Fruit fly (Drosophila melanogaster): ENCODE measurements around the gene Clp.

The Clp gene

DNA sequence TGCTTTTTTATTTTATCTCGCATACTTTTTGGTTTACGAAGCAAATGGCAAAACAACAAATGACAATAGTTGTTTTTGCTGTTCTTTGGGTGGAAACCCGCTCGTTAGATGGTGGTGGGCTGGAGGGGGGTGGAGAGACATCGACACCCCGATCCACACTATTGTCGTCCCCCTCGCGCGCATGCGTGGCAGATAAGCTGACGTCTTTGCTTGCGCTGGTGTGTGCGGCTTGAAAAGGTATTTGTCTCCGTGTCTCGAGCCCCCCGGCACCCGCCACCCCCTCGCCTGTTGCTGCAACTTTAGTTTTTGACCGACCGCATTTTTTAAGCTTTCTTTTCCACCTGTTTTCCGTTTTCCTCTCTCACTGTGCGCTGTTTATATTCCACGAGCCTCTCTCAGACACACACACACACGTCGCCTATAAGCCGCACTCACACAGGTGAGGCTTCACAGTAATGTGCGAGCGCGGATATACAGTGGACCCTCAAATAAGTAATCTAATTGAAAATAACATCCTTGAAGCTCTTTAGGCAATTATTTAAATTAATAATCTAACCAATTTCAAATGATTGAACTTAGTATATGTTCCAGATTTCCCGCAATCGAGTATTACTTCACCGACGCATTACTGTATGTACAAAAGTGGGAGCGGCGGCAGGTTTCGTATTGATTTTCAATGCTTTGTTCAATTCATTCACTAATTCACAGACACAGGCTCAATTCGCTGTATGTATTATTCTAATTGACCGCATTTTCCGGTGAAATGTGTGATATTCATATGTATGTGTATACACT is 47.4 kb downstream of the Clp start (continued):
- peak; percentile 91 for TF ChIP-seq peb (GFP tag; IDR thresholded peaks at IDR 0.05)
- TF ChIP-seq nau (GFP tag; optimal IDR thresholded peaks at IDR 0.05), result peak; percentile 74
- peak; percentile 89 for TF ChIP-seq oc (tag; optimal IDR thresholded peaks at IDR 0.05)
- peak; percentile 93 for TF ChIP-seq CG8924 (tag; optimal IDR thresholded peaks at IDR 0.05)
- no peak for TF ChIP-seq hb (GFP tag; IDR thresholded peaks at IDR 0.05; ENCODE audit: partially characterized antibody)
- peak; percentile 94 for TF ChIP-seq Chrac-16 (GFP tag; optimal IDR thresholded peaks at IDR 0.05)
- peak; percentile 62 for TF ChIP-seq CG3065 (GFP tag; optimal IDR thresholded peaks at IDR 0.05)
- peak; percentile 87 for TF ChIP-seq Atf-2 (GFP tag; optimal IDR thresholded peaks at IDR 0.05)
- peak; percentile 94 for TF ChIP-seq Oli (tag; optimal IDR thresholded peaks at IDR 0.05)
- no peak for TF ChIP-seq CG6791 (GFP tag; IDR thresholded peaks at IDR 0.05; ENCODE audit: partially characterized antibody)
- peak; percentile 92 for TF ChIP-seq bab2 (GFP tag; optimal IDR thresholded peaks at IDR 0.05)
- peak; percentile 91 for TF ChIP-seq CG4424 (GFP tag; optimal IDR thresholded peaks at IDR 0.05)
- peak; percentile 92 for TF ChIP-seq Hmr (GFP tag; optimal IDR thresholded peaks at IDR 0.05)
- peak; percentile 78 for TF ChIP-seq run (tag; optimal IDR thresholded peaks at IDR 0.05)
- TF ChIP-seq Abd-B (GFP tag; optimal IDR thresholded peaks at IDR 0.05), result peak; percentile 91
- TF ChIP-seq eve (GFP tag; optimal IDR thresholded peaks at IDR 0.05), result no peak
- TF ChIP-seq amos (GFP tag; IDR thresholded peaks at IDR 0.05; ENCODE audit: partially characterized antibody), result 0 out of 2 replicates have a peak, but pooled peaks have one; percentile 14
- TF ChIP-seq CG31224 (GFP tag; IDR thresholded peaks at IDR 0.05), result peak; percentile 90
- peak; percentile 100 for TF ChIP-seq crol (GFP tag; IDR thresholded peaks at IDR 0.05)
- peak; percentile 91 for TF ChIP-seq CG9727 (GFP tag; optimal IDR thresholded peaks at IDR 0.05)
- peak; percentile 90 for TF ChIP-seq toy (GFP tag; IDR thresholded peaks at IDR 0.05)
- peak; percentile 86 for TF ChIP-seq CG17912 (GFP tag; optimal IDR thresholded peaks at IDR 0.05)
- peak; percentile 90 for TF ChIP-seq CG16863 (GFP tag; optimal IDR thresholded peaks at IDR 0.05)
- peak; percentile 85 for TF ChIP-seq tup (GFP tag; optimal IDR thresholded peaks at IDR 0.05)
- TF ChIP-seq pros (GFP tag; optimal IDR thresholded peaks at IDR 0.05), result peak; percentile 80
- peak; percentile 91 for TF ChIP-seq ems (GFP tag; optimal IDR thresholded peaks at IDR 0.05)
- peak; percentile 78 for TF ChIP-seq CG6854 (GFP tag; optimal IDR thresholded peaks at IDR 0.05)
- no peak for TF ChIP-seq Dfd (GFP tag; optimal IDR thresholded peaks at IDR 0.05)
- TF ChIP-seq CG4404 (GFP tag; IDR thresholded peaks at IDR 0.05), result peak; percentile 93
- no peak for TF ChIP-seq CG7963 (GFP tag; IDR thresholded peaks at IDR 0.05; ENCODE audit: partially characterized antibody)
- TF ChIP-seq Myb (GFP tag; optimal IDR thresholded peaks at IDR 0.05), result peak; percentile 65
- TF ChIP-seq B-H2 (GFP tag; optimal IDR thresholded peaks at IDR 0.05), result peak; percentile 88
- TF ChIP-seq CG10979 (tag; optimal IDR thresholded peaks at IDR 0.05), result peak; percentile 86
- TF ChIP-seq CG12942 (GFP tag; optimal IDR thresholded peaks at IDR 0.05), result peak; percentile 90
- TF ChIP-seq Nf-YC (tag; optimal IDR thresholded peaks at IDR 0.05), result peak; percentile 82
- TF ChIP-seq CG3281 (GFP tag; optimal IDR thresholded peaks at IDR 0.05), result peak; percentile 89
- TF ChIP-seq CG1832 (GFP tag; optimal IDR thresholded peaks at IDR 0.05), result peak; percentile 81
- TF ChIP-seq ttk (GFP tag; IDR thresholded peaks at IDR 0.05), result peak; percentile 90
- TF ChIP-seq emc (GFP tag; optimal IDR thresholded peaks at IDR 0.05), result peak; percentile 75
- TF ChIP-seq Ssrp (tag; optimal IDR thresholded peaks at IDR 0.05), result peak; percentile 90
- TF ChIP-seq so (GFP tag; IDR thresholded peaks at IDR 0.05), result peak; percentile 93
- no peak for TF ChIP-seq CG14965 (GFP tag; optimal IDR thresholded peaks at IDR 0.05; ENCODE audit: borderline replicate concordance)
- peak; percentile 89 for TF ChIP-seq tio (GFP tag; optimal IDR thresholded peaks at IDR 0.05)
- peak; percentile 86 for TF ChIP-seq jing (GFP tag; optimal IDR thresholded peaks at IDR 0.05)
- no peak for TF ChIP-seq Lpt (GFP tag; optimal IDR thresholded peaks at IDR 0.05)
- TF ChIP-seq C15 (GFP tag; IDR thresholded peaks at IDR 0.05), result peak; percentile 88
- peak; percentile 85 for TF ChIP-seq Mad (GFP tag; optimal IDR thresholded peaks at IDR 0.05)
- TF ChIP-seq Med (GFP tag), result peak; percentile 99
- peak; percentile 97 for TF ChIP-seq CG32532 (GFP tag; IDR thresholded peaks at IDR 0.05)
